Fruit fly (Drosophila melanogaster) whole organism: ENCODE data around the gene Argk2.
A peak's percentile ranks its signal among the peaks of the same experiment; 100 is the strongest.

Source experiments
- CG8478 ChIP-seq: fragments of >200 bp; optimal IDR thresholded peaks from 2 replicates; lab custom pipeline; 2018; ENCODE audit warnings: inconsistent platforms
- Dll ChIP-seq: fragments of >200 bp; optimal IDR thresholded peaks from 2 replicates; lab custom pipeline; 2017
- EcR ChIP-seq, 2 experiments: fragments of >200 bp; optimal IDR thresholded peaks; 2 replicates each; lab custom pipeline; 2017; ENCODE audit warnings: missing biosample characterization in 2 of 2, missing genetic modification characterization in 2 of 2, missing genetic modification reagents in 2 of 2
- pan ChIP-seq: fragments of >200 bp; optimal IDR thresholded peaks from 2 replicates; lab custom pipeline; 2017
- psq ChIP-seq: fragments of >200 bp; optimal IDR thresholded peaks from 2 replicates; lab custom pipeline; 2017
- usp ChIP-seq: fragments of >200 bp; optimal IDR thresholded peaks from 2 replicates; lab custom pipeline; 2017; ENCODE audit warnings: missing biosample characterization, missing genetic modification characterization, mixed read lengths

Gene Argk2

dm6 chr3L:9047062-9047461, at the start of gene Argk2:
Gene Argk2, plus strand, starts transcription at chr3L:9047439.
- TF ChIP-seq EcR (GFP tag; optimal IDR thresholded peaks at IDR 0.05; lab: Kevin White, UChicago), result no peak
- TF ChIP-seq usp (GFP tag; lab: Kevin White, UChicago), result no peak
- no peak for TF ChIP-seq pan
- no peak for TF ChIP-seq Dll (lab: Kevin White, UChicago)
- TF ChIP-seq psq (lab: Kevin White, UChicago), result no peak
- no peak for TF ChIP-seq CG8478

- no peak for TF ChIP-seq Dll (lab: Kevin White, UChicago)
- no peak for TF ChIP-seq pan
- TF ChIP-seq CG8478, result no peak
- no peak for TF ChIP-seq psq (lab: Kevin White, UChicago)
- TF ChIP-seq EcR (GFP tag; optimal IDR thresholded peaks at IDR 0.05; lab: Kevin White, UChicago), result no peak
- TF ChIP-seq usp (GFP tag; lab: Kevin White, UChicago), result no peak
Observed at dm6 chr3L:8997686-8998239, 49.5 kb upstream of the Argk2 start, which contains the start of the genes smg and CG5087. Gene smg, minus strand, starts transcription at chr3L:8997989. Gene CG5087, plus strand, starts transcription at chr3L:8998184.

- TF ChIP-seq psq (lab: Kevin White, UChicago) (no peak), usp (GFP tag; lab: Kevin White, UChicago) (no peak), pan (no peak), Dll (lab: Kevin White, UChicago) (no peak), CG8478 (no peak), EcR (GFP tag; optimal IDR thresholded peaks at IDR 0.05; lab: Kevin White, UChicago) (no peak)
Observed at dm6 chr3L:9002527-9002926, 44.7 kb upstream of the Argk2 start.

- no peak for TF ChIP-seq usp (GFP tag; lab: Kevin White, UChicago)
- TF ChIP-seq EcR (GFP tag; optimal IDR thresholded peaks at IDR 0.05; lab: Kevin White, UChicago), result no peak
- no peak for TF ChIP-seq CG8478
- TF ChIP-seq pan, result no peak
- no peak for TF ChIP-seq Dll (lab: Kevin White, UChicago)
- no peak for TF ChIP-seq psq (lab: Kevin White, UChicago)
Observed at dm6 chr3L:9003369-9003768, 43.9 kb upstream of the Argk2 start.

- no peak for TF ChIP-seq EcR (GFP tag; optimal IDR thresholded peaks at IDR 0.05; lab: Kevin White, UChicago)
- TF ChIP-seq CG8478, result no peak
- TF ChIP-seq usp (GFP tag; lab: Kevin White, UChicago), result no peak
- TF ChIP-seq pan, result no peak
- TF ChIP-seq psq (lab: Kevin White, UChicago), result no peak
- peak; percentile 61 for TF ChIP-seq Dll (lab: Kevin White, UChicago)
Observed at dm6 chr3L:9004788-9005246, 42.4 kb upstream of the Argk2 start, which contains the start of gene Doc3. Gene Doc3, plus strand, starts transcription at chr3L:9005196.

- no peak for TF ChIP-seq EcR (GFP tag; optimal IDR thresholded peaks at IDR 0.05; lab: Kevin White, UChicago)
- no peak for TF ChIP-seq Dll (lab: Kevin White, UChicago)
- no peak for TF ChIP-seq usp (GFP tag; lab: Kevin White, UChicago)
- TF ChIP-seq pan, result no peak
- no peak for TF ChIP-seq psq (lab: Kevin White, UChicago)
- TF ChIP-seq CG8478, result no peak
Observed at dm6 chr3L:9009738-9010137, 37.5 kb upstream of the Argk2 start, which contains the start of gene CG5194. Gene CG5194, minus strand, starts transcription at chr3L:9009838.

- TF ChIP-seq usp (GFP tag; lab: Kevin White, UChicago) (no peak), pan (no peak), psq (lab: Kevin White, UChicago) (no peak), CG8478 (no peak), Dll (lab: Kevin White, UChicago) (no peak), EcR (GFP tag; optimal IDR thresholded peaks at IDR 0.05; lab: Kevin White, UChicago) (no peak)
Observed at dm6 chr3L:9011485-9012389, 35.5 kb upstream of the Argk2 start.

- no peak for TF ChIP-seq usp (GFP tag; lab: Kevin White, UChicago)
- TF ChIP-seq EcR (GFP tag; optimal IDR thresholded peaks at IDR 0.05; lab: Kevin White, UChicago), result no peak
- no peak for TF ChIP-seq psq (lab: Kevin White, UChicago)
- no peak for TF ChIP-seq Dll (lab: Kevin White, UChicago)
- no peak for TF ChIP-seq CG8478
Observed at dm6 chr3L:9013745-9014144, 33.5 kb upstream of the Argk2 start.

dm6 chr3L:9017414-9017813, 29.8 kb upstream of the Argk2 start:
- TF ChIP-seq Dll (lab: Kevin White, UChicago) (no peak), CG8478 (no peak), EcR (GFP tag; optimal IDR thresholded peaks at IDR 0.05; lab: Kevin White, UChicago) (no peak), pan (no peak), usp (GFP tag; lab: Kevin White, UChicago) (no peak), psq (lab: Kevin White, UChicago) (no peak)

dm6 chr3L:9019196-9019662, 28.0 kb upstream of the Argk2 start, which contains the start of gene Doc2:
Gene Doc2, minus strand, starts transcription at chr3L:9019246.
- TF ChIP-seq Dll (lab: Kevin White, UChicago) (peak; percentile 24), pan (no peak), CG8478 (peak; percentile 30), EcR (GFP tag; optimal IDR thresholded peaks at IDR 0.05; lab: Kevin White, UChicago) (no peak), usp (GFP tag; lab: Kevin White, UChicago) (no peak), psq (lab: Kevin White, UChicago) (no peak)
